Fruit fly (Drosophila melanogaster) whole organism, embryonic: ENCODE measurements around the gene CSN5.
A peak's percentile ranks its signal among the peaks of the same experiment; 100 is the strongest.

Experiments used
- Blimp-1 ChIP-seq: fragments of 200-800 bp; sonication (Bioruptor generic); optimal IDR thresholded peaks from 3 replicates; lab custom pipeline; 2018; ENCODE audit warnings: missing biosample characterization, missing genetic modification characterization, mild to moderate bottlenecking, moderate library complexity, missing genetic modification reagents
- CG10147 ChIP-seq: fragments of 200-800 bp; sonication (Bioruptor generic); optimal IDR thresholded peaks from 2 replicates; lab custom pipeline; 2019; ENCODE audit warnings: missing biosample characterization, mild to moderate bottlenecking, missing genetic modification characterization, moderate library complexity
- CG11504 ChIP-seq: fragments of 200-800 bp; sonication (Bioruptor generic); optimal IDR thresholded peaks from 3 replicates; lab custom pipeline; 2019; ENCODE audit warnings: missing biosample characterization, mild to moderate bottlenecking, missing genetic modification characterization, moderate library complexity
- CG12391 ChIP-seq: fragments of 200-800 bp; sonication (Bioruptor generic); optimal IDR thresholded peaks from 3 replicates; lab custom pipeline; 2018; ENCODE audit warnings: missing biosample characterization, mild to moderate bottlenecking, missing genetic modification characterization, moderate library complexity
- CG13424 ChIP-seq: fragments of 200-800 bp; sonication (Bioruptor generic); optimal IDR thresholded peaks from 2 replicates; lab custom pipeline; 2019; ENCODE audit warnings: missing biosample characterization, mild to moderate bottlenecking, missing genetic modification characterization, moderate library complexity
- CG15011 ChIP-seq: fragments of 200-800 bp; sonication (Bioruptor generic); optimal IDR thresholded peaks from 3 replicates; lab custom pipeline; 2018; ENCODE audit warnings: missing biosample characterization, mild to moderate bottlenecking, missing genetic modification characterization
- CG15269 ChIP-seq: fragments of 200-800 bp; sonication (Bioruptor generic); optimal IDR thresholded peaks from 2 replicates; lab custom pipeline; 2018; ENCODE audit warnings: missing biosample characterization, mild to moderate bottlenecking, missing genetic modification characterization, moderate library complexity
- CG1529 ChIP-seq: fragments of 200-800 bp; sonication (Bioruptor generic); optimal IDR thresholded peaks from 3 replicates; lab custom pipeline; 2018; ENCODE audit warnings: missing biosample characterization, missing genetic modification characterization
- CG15601 ChIP-seq: fragments of 200-800 bp; sonication (Bioruptor generic); optimal IDR thresholded peaks from 3 replicates; lab custom pipeline; 2019; ENCODE audit warnings: missing biosample characterization, mild to moderate bottlenecking, missing genetic modification characterization, moderate library complexity
- CG18262 ChIP-seq: fragments of 200-800 bp; optimal IDR thresholded peaks from 3 replicates; lab custom pipeline; 2019; ENCODE audit warnings: missing biosample characterization, mild to moderate bottlenecking, missing genetic modification characterization, moderate library complexity
- CG2120 ChIP-seq: fragments of 200-800 bp; sonication (Bioruptor generic); optimal IDR thresholded peaks from 3 replicates; lab custom pipeline; 2016; ENCODE audit warnings: missing biosample characterization, missing genetic modification characterization
- CG2129 ChIP-seq: fragments of 200-800 bp; sonication (Bioruptor generic); IDR thresholded peaks from 2 replicates; pipeline ENCODE4 v1.3.6; 2022; ENCODE audit warnings: missing biosample characterization, missing genetic modification characterization; ENCODE audit not compliant: partially characterized antibody
- CG2712 ChIP-seq: fragments of 200-800 bp; optimal IDR thresholded peaks from 3 replicates; lab custom pipeline; 2019; ENCODE audit warnings: missing biosample characterization, mild to moderate bottlenecking, missing genetic modification characterization, moderate library complexity
- CG30403 ChIP-seq: fragments of 200-800 bp; sonication (Bioruptor generic); optimal IDR thresholded peaks from 3 replicates; lab custom pipeline; 2016; ENCODE audit warnings: missing biosample characterization, missing genetic modification characterization
- CG33557 ChIP-seq: fragments of 200-800 bp; sonication (Bioruptor generic); optimal IDR thresholded peaks from 2 replicates; lab custom pipeline; 2019; ENCODE audit warnings: missing biosample characterization, mild to moderate bottlenecking, missing genetic modification characterization, moderate library complexity
- CG4360 ChIP-seq: fragments of 200-800 bp; sonication (Bioruptor generic); IDR thresholded peaks from 2 replicates; pipeline ENCODE4 v1.3.6; 2022; ENCODE audit warnings: missing biosample characterization, missing genetic modification characterization
- CG7839 ChIP-seq: fragments of 200-800 bp; sonication (Bioruptor generic); optimal IDR thresholded peaks from 3 replicates; lab custom pipeline; 2018; ENCODE audit warnings: missing biosample characterization, mild to moderate bottlenecking, missing genetic modification characterization, moderate library complexity
- CG8924 ChIP-seq: fragments of 200-800 bp; optimal IDR thresholded peaks from 3 replicates; lab custom pipeline; 2019; ENCODE audit warnings: missing biosample characterization, mild to moderate bottlenecking, missing genetic modification characterization, moderate library complexity
- CG9727 ChIP-seq: fragments of 200-800 bp; sonication (Bioruptor generic); optimal IDR thresholded peaks from 3 replicates; lab custom pipeline; 2017; ENCODE audit warnings: missing biosample characterization, mild to moderate bottlenecking, missing genetic modification characterization
- D ChIP-seq, 2 experiments: fragments of 200-800 bp in 1 of 2; fragments of >200 bp in 1 of 2; sonication (Bioruptor generic) in 1 of 2; optimal IDR thresholded peaks; 2 replicates in 1 of 2; 3 replicates in 1 of 2; lab custom pipeline; 2017; ENCODE audit warnings: mild to moderate bottlenecking in 1 of 2, missing biosample characterization in 1 of 2, missing genetic modification characterization in 1 of 2, missing genetic modification reagents in 1 of 2
- D19A ChIP-seq: fragments of 200-800 bp; optimal IDR thresholded peaks from 3 replicates; lab custom pipeline; 2019; ENCODE audit warnings: missing biosample characterization, mild to moderate bottlenecking, missing genetic modification characterization, moderate library complexity
- Dfd ChIP-seq, 2 experiments: fragments of >200 bp; optimal IDR thresholded peaks; 2 replicates each; lab custom pipeline; 2017; ENCODE audit warnings: missing biosample characterization in 2 of 2, missing genetic modification characterization in 2 of 2
- Eip74EF ChIP-seq, 2 experiments: fragments of 200-800 bp in 1 of 2; fragments of >200 bp in 1 of 2; sonication (Bioruptor generic) in 1 of 2; optimal IDR thresholded peaks; 2 replicates each; lab custom pipeline; 2017 to 2019; ENCODE audit warnings: missing biosample characterization in 2 of 2, missing genetic modification characterization in 2 of 2, mild to moderate bottlenecking in 1 of 2, moderate library complexity in 1 of 2
- Fer3 ChIP-seq: fragments of 200-800 bp; sonication (Bioruptor generic); optimal IDR thresholded peaks from 2 replicates; lab custom pipeline; 2018; ENCODE audit warnings: missing biosample characterization, mild to moderate bottlenecking, missing genetic modification characterization, moderate library complexity
- Hand ChIP-seq: fragments of 200-800 bp; sonication (Bioruptor generic); optimal IDR thresholded peaks from 2 replicates; lab custom pipeline; 2017; ENCODE audit warnings: mild to moderate bottlenecking, missing biosample characterization, missing genetic modification reagents, missing genetic modification characterization
- Hr51 ChIP-seq, 2 experiments: fragments of 200-800 bp; sonication (Bioruptor generic); optimal IDR thresholded peaks; 2 replicates in 1 of 2; 3 replicates in 1 of 2; lab custom pipeline; 2016 to 2018; ENCODE audit warnings: missing biosample characterization in 2 of 2, missing genetic modification characterization in 2 of 2, mild to moderate bottlenecking in 1 of 2, moderate library complexity in 1 of 2
- Med ChIP-seq: fragments of 200-800 bp; sonication (Bioruptor generic); peaks from one replicate; lab custom pipeline; 2016; ENCODE audit warnings: missing biosample characterization, missing genetic modification characterization, mild to moderate bottlenecking, inconsistent platforms, moderate library complexity
- Oli ChIP-seq: fragments of 200-800 bp; sonication (Bioruptor generic); optimal IDR thresholded peaks from 2 replicates; lab custom pipeline; 2018; ENCODE audit warnings: missing biosample characterization, mild to moderate bottlenecking, missing genetic modification characterization, moderate library complexity
- PHDP ChIP-seq: fragments of 200-800 bp; sonication (Bioruptor generic); optimal IDR thresholded peaks from 3 replicates; lab custom pipeline; 2018; ENCODE audit warnings: missing biosample characterization, mild to moderate bottlenecking, missing genetic modification characterization, moderate library complexity
- Sox102F ChIP-seq: fragments of 200-800 bp; sonication (Bioruptor generic); optimal IDR thresholded peaks from 2 replicates; lab custom pipeline; 2018; ENCODE audit warnings: missing biosample characterization, mild to moderate bottlenecking, missing genetic modification characterization, moderate library complexity
- Ssrp ChIP-seq: fragments of 200-800 bp; sonication (Bioruptor generic); optimal IDR thresholded peaks from 2 replicates; lab custom pipeline; 2018; ENCODE audit warnings: missing biosample characterization, mild to moderate bottlenecking, missing genetic modification characterization, moderate library complexity
- Vsx1 ChIP-seq: fragments of 200-800 bp; sonication (Bioruptor generic); optimal IDR thresholded peaks from 2 replicates; lab custom pipeline; 2017; ENCODE audit warnings: missing biosample characterization, mild to moderate bottlenecking, missing genetic modification characterization, missing genetic modification reagents
- Xrp1 ChIP-seq: fragments of 200-800 bp; sonication (Bioruptor generic); IDR thresholded peaks from 2 replicates; pipeline ENCODE4 v1.3.6; 2022; ENCODE audit warnings: missing biosample characterization, missing genetic modification characterization
- emc ChIP-seq: fragments of 200-800 bp; sonication (Bioruptor generic); optimal IDR thresholded peaks from 2 replicates; lab custom pipeline; 2016; ENCODE audit warnings: missing biosample characterization, missing genetic modification characterization
- eve ChIP-seq, 2 experiments: fragments of >200 bp; optimal IDR thresholded peaks; 2 replicates each; lab custom pipeline; 2017; ENCODE audit warnings: missing biosample characterization in 2 of 2, missing genetic modification characterization in 2 of 2
- exex ChIP-seq: fragments of 200-800 bp; sonication (Bioruptor generic); optimal IDR thresholded peaks from 4 replicates; lab custom pipeline; 2018; ENCODE audit warnings: missing biosample characterization, mild to moderate bottlenecking, missing genetic modification characterization, moderate library complexity
- fd96Cb ChIP-seq: fragments of 200-800 bp; sonication (Bioruptor generic); optimal IDR thresholded peaks from 2 replicates; lab custom pipeline; 2018; ENCODE audit warnings: missing biosample characterization, mild to moderate bottlenecking, missing genetic modification characterization, moderate library complexity
- gcm ChIP-seq: fragments of 200-800 bp; sonication (Bioruptor generic); optimal IDR thresholded peaks from 2 replicates; lab custom pipeline; 2019; ENCODE audit warnings: missing biosample characterization, mild to moderate bottlenecking, missing genetic modification characterization, moderate library complexity
- grau ChIP-seq: fragments of 200-800 bp; optimal IDR thresholded peaks from 3 replicates; lab custom pipeline; 2019; ENCODE audit warnings: missing biosample characterization, mild to moderate bottlenecking, missing genetic modification characterization, moderate library complexity
- hth ChIP-seq: fragments of >200 bp; optimal IDR thresholded peaks from 2 replicates; lab custom pipeline; 2017; ENCODE audit warnings: inconsistent platforms
- mld ChIP-seq: fragments of 200-800 bp; sonication (Bioruptor generic); IDR thresholded peaks from 3 replicates; pipeline ENCODE4 v1.3.6; 2022; ENCODE audit warnings: missing biosample characterization, missing genetic modification characterization; ENCODE audit not compliant: partially characterized antibody
- nmo ChIP-seq: fragments of 200-800 bp; sonication (Bioruptor generic); optimal IDR thresholded peaks from 2 replicates; lab custom pipeline; 2018; ENCODE audit warnings: missing biosample characterization, mild to moderate bottlenecking, missing genetic modification characterization, moderate library complexity
- org-1 ChIP-seq: fragments of 200-800 bp; sonication (Bioruptor generic); optimal IDR thresholded peaks from 2 replicates; lab custom pipeline; 2017; ENCODE audit warnings: missing biosample characterization, missing genetic modification characterization
- phol ChIP-seq: fragments of 200-800 bp; sonication (Bioruptor generic); optimal IDR thresholded peaks from 3 replicates; lab custom pipeline; 2018; ENCODE audit warnings: missing biosample characterization, mild to moderate bottlenecking, missing genetic modification characterization, moderate library complexity
- row ChIP-seq: fragments of 200-800 bp; sonication (Bioruptor generic); IDR thresholded peaks from 3 replicates; pipeline ENCODE4 v1.3.6; 2022; ENCODE audit warnings: missing biosample characterization, missing genetic modification characterization
- sisA ChIP-seq: fragments of 200-800 bp; sonication (Bioruptor generic); IDR thresholded peaks from 2 replicates; pipeline ENCODE4 v1.3.6; 2022; ENCODE audit warnings: missing biosample characterization, missing genetic modification characterization
- tgo ChIP-seq: fragments of 200-800 bp; sonication (Bioruptor generic); IDR thresholded peaks from 3 replicates; pipeline ENCODE4 v1.3.6; 2022; ENCODE audit warnings: missing biosample characterization, missing genetic modification characterization
- unpg ChIP-seq: fragments of 200-800 bp; sonication (Bioruptor generic); optimal IDR thresholded peaks from 3 replicates; lab custom pipeline; 2018; ENCODE audit warnings: missing biosample characterization, mild to moderate bottlenecking, missing genetic modification characterization, moderate library complexity

The CSN5 gene

dm6 chr3R:16510128-16510527, 40.2 kb downstream of the CSN5 start (continued):
- peak; percentile 45 for TF ChIP-seq Fer3 (tag; lab: Kevin White, UChicago)
- TF ChIP-seq CG7839 (tag; lab: Kevin White, UChicago) = peak; percentile 60
- TF ChIP-seq CG2120 (GFP tag; lab: Kevin White, UChicago) = peak; percentile 20
- TF ChIP-seq Xrp1 (GFP tag; lab: Robert Waterston, UW) = peak; percentile 49; the same call in 1 of the 2 replicates
- peak in 1 of 2 experiments; percentile 67 for TF ChIP-seq eve (GFP tag; optimal IDR thresholded peaks at IDR 0.05; lab: Kevin White, UChicago)
- peak; percentile 46 for TF ChIP-seq grau (tag; lab: Kevin White, UChicago)
- peak; percentile 5 for TF ChIP-seq CG1529
- TF ChIP-seq Blimp-1 (GFP tag; lab: Kevin White, UChicago) = peak; percentile 68
- TF ChIP-seq CG15269 (tag; lab: Kevin White, UChicago) = peak; percentile 30
- peak; percentile 64 for TF ChIP-seq CG2712
- TF ChIP-seq CG4360 = peak; percentile 29; the same call in 1 of the 2 replicates
- peak; percentile 53 for TF ChIP-seq PHDP
- TF ChIP-seq Dfd (GFP tag; optimal IDR thresholded peaks at IDR 0.05; lab: Kevin White, UChicago) = no peak
- peak; percentile 54 for TF ChIP-seq D19A
- peak; percentile 28 for TF ChIP-seq CG9727
- peak; percentile 54 for TF ChIP-seq Med (GFP tag; lab: Kevin White, UChicago)
- no peak for TF ChIP-seq CG33557 (GFP tag; lab: Kevin White, UChicago)
- peak; percentile 13 for TF ChIP-seq gcm (GFP tag; lab: Kevin White, UChicago)
- TF ChIP-seq Ssrp (tag; lab: Kevin White, UChicago) = peak; percentile 40
- TF ChIP-seq emc (GFP tag; lab: Kevin White, UChicago) = no peak
- TF ChIP-seq exex (tag; lab: Kevin White, UChicago) = no peak
- TF ChIP-seq row = peak; percentile 54; the same call in 2 of the 3 replicates
- peak; percentile 34 for TF ChIP-seq fd96Cb (tag; lab: Kevin White, UChicago)
- peak; percentile 15 for TF ChIP-seq CG15011
- TF ChIP-seq CG13424 (tag; lab: Kevin White, UChicago) = peak; percentile 43
- peak; percentile 18 for TF ChIP-seq CG10147 (GFP tag; lab: Kevin White, UChicago)
- TF ChIP-seq CG2129 (GFP tag; lab: Robert Waterston, UW) = no peak
- TF ChIP-seq Hand (GFP tag; lab: Kevin White, UChicago) = peak; percentile 1
- TF ChIP-seq CG30403 = peak; percentile 20
- TF ChIP-seq Vsx1 (GFP tag; lab: Kevin White, UChicago) = no peak
- no peak for TF ChIP-seq D (optimal IDR thresholded peaks at IDR 0.05; lab: Kevin White, UChicago)
- TF ChIP-seq D (GFP tag; optimal IDR thresholded peaks at IDR 0.05; lab: Kevin White, UChicago) = peak; percentile 1
- TF ChIP-seq sisA = peak; percentile 36; the same call in 1 of the 2 replicates
- TF ChIP-seq CG8924 (tag; lab: Kevin White, UChicago) = peak; percentile 60
- peak; percentile 37 for TF ChIP-seq Oli
- no peak for TF ChIP-seq org-1 (GFP tag; lab: Kevin White, UChicago)
- 0 out of 3 replicates have a peak, but pooled peaks have one; percentile 19 for TF ChIP-seq tgo (GFP tag; lab: Robert Waterston, UW)
- peak in 1 of 2 experiments; percentile 13 for TF ChIP-seq Eip74EF (GFP tag; optimal IDR thresholded peaks at IDR 0.05; lab: Kevin White, UChicago)
- TF ChIP-seq mld (GFP tag; lab: Robert Waterston, UW) = no peak
- TF ChIP-seq unpg (GFP tag; lab: Kevin White, UChicago) = peak; percentile 63
- peak; percentile 55 for TF ChIP-seq Sox102F (GFP tag; lab: Kevin White, UChicago)
- peak; percentile 56 for TF ChIP-seq CG12391
- peak; percentile 67 for TF ChIP-seq CG18262 (tag; lab: Kevin White, UChicago)
- peak; percentile 41 for TF ChIP-seq nmo (GFP tag; lab: Kevin White, UChicago)
- peak; percentile 75 for TF ChIP-seq CG11504 (tag; lab: Kevin White, UChicago)
- TF ChIP-seq hth (lab: Kevin White, UChicago) = no peak
- TF ChIP-seq CG15601 (tag; lab: Kevin White, UChicago) = peak; percentile 36
- peak in 1 of 2 experiments; percentile 60 for TF ChIP-seq Hr51 (GFP tag; optimal IDR thresholded peaks at IDR 0.05; lab: Kevin White, UChicago)
- peak; percentile 59 for TF ChIP-seq phol (tag; lab: Kevin White, UChicago)
